Worm (Caenorhabditis elegans) whole organism, late embryonic: ENCODE results near the gene F39H12.1.

Experiments used
- F13H6.1 ChIP-seq: sonication (generic microtip); optimal IDR thresholded peaks from 2 replicates; lab custom pipeline; 2016; ENCODE audit warnings: missing genetic modification characterization, missing compliant biosample characterization
- T23F11.4 ChIP-seq: fragments of 200-800 bp; sonication (Bioruptor generic); optimal IDR thresholded peaks from 2 replicates; lab custom pipeline; 2018; ENCODE audit warnings: mild to moderate bottlenecking, missing genetic modification characterization, missing compliant biosample characterization
- ceh-18 ChIP-seq: sonication (generic microtip); optimal IDR thresholded peaks from 2 replicates; lab custom pipeline; 2016; ENCODE audit warnings: missing genetic modification characterization, missing compliant biosample characterization
- dmd-4 ChIP-seq: sonication (generic microtip); optimal IDR thresholded peaks from 2 replicates; lab custom pipeline; 2016; ENCODE audit warnings: borderline replicate concordance, missing genetic modification characterization, missing compliant biosample characterization
- dve-1 ChIP-seq: sonication (generic microtip); optimal IDR thresholded peaks from 2 replicates; lab custom pipeline; 2017; ENCODE audit warnings: antibody characterized with exemption, mild to moderate bottlenecking, missing genetic modification characterization, missing compliant biosample characterization
- fkh-10 ChIP-seq: fragments of 150-350 bp; optimal IDR thresholded peaks from 2 replicates; lab custom pipeline; 2014; ENCODE audit warnings: missing biosample characterization, missing genetic modification reagents, missing genetic modification characterization
- lin-11 ChIP-seq: fragments of 200-800 bp; sonication (Bioruptor generic); optimal IDR thresholded peaks from 2 replicates; lab custom pipeline; 2018; ENCODE audit warnings: mild to moderate bottlenecking, missing genetic modification characterization, missing compliant biosample characterization
- nfya-1 ChIP-seq: sonication (generic microtip); optimal IDR thresholded peaks from 2 replicates; lab custom pipeline; 2017; ENCODE audit warnings: missing genetic modification characterization, mild to moderate bottlenecking, missing compliant biosample characterization, antibody characterized with exemption, moderate library complexity
- pag-3 ChIP-seq: sonication (generic microtip); optimal IDR thresholded peaks from 2 replicates; lab custom pipeline; 2016; ENCODE audit warnings: missing compliant biosample characterization, missing genetic modification characterization, borderline replicate concordance
- pha-4 ChIP-seq: fragments of 150-350 bp; optimal IDR thresholded peaks from 2 replicates; lab custom pipeline; 2018; ENCODE audit warnings: missing biosample characterization, missing genetic modification reagents, missing genetic modification characterization
- pqm-1 ChIP-seq: sonication (generic microtip); optimal IDR thresholded peaks from 2 replicates; lab custom pipeline; 2016; ENCODE audit warnings: missing genetic modification characterization, missing compliant biosample characterization

DNA sequence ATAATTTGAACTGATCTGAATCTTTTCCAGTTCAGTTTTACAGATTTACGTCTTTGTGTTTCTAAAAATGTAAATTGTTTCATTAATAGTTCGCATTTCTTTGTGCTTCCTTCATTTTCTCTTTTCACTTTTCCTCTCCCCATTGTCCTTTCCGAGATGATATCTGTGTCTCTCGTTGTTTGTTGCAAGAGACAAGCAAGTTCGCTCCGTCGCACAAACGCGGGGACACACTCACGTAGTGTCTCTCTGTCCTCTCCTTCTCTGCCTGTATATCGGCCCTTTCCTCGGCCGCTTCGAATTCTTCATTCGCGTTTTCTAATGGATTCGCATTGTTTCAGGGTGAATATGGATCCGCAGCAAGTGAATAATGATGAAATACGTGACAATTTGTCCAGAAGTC is 42.4 kb downstream of the F39H12.1 start, which contains the start of gene ZC13.1:
- TF ChIP-seq pqm-1 (no peak), pag-3 (tag; lab: Kevin White, UChicago) (no peak), dmd-4 (tag; lab: Kevin White, UChicago) (no peak), lin-11 (tag; lab: Kevin White, UChicago) (no peak), nfya-1 (tag; lab: Kevin White, UChicago) (peak; percentile 71), F13H6.1 (tag; lab: Kevin White, UChicago) (peak; percentile 38), pha-4 (tag; lab: Kevin White, UChicago) (no peak), dve-1 (peak; percentile 58), ceh-18 (tag; lab: Kevin White, UChicago) (peak; percentile 43), fkh-10 (GFP tag; lab: Kevin White, UChicago) (no peak), T23F11.4 (no peak)
